Fruit fly (Drosophila melanogaster) whole organism, embryonic: ENCODE results near the gene CG10663.

Experiments
- CG10979 ChIP-seq: fragments of 200-800 bp; sonication (Bioruptor generic); optimal IDR thresholded peaks from 2 replicates; lab custom pipeline; 2018; ENCODE audit warnings: missing biosample characterization, mild to moderate bottlenecking, missing genetic modification characterization, moderate library complexity
- CG11560 ChIP-seq: fragments of 200-800 bp; sonication (Bioruptor generic); IDR thresholded peaks from 3 replicates; pipeline ENCODE4 v1.3.6; 2022; ENCODE audit warnings: missing biosample characterization, missing genetic modification characterization
- CG11695 ChIP-seq: fragments of 200-800 bp; sonication (Bioruptor generic); IDR thresholded peaks from 3 replicates; pipeline ENCODE4 v1.3.6; 2022; ENCODE audit warnings: missing biosample characterization, missing genetic modification characterization
- CG11696 ChIP-seq: fragments of 200-800 bp; sonication (Bioruptor generic); IDR thresholded peaks from 2 replicates; pipeline ENCODE4 v1.3.6; 2022; ENCODE audit warnings: missing biosample characterization, missing genetic modification characterization
- CG12219 ChIP-seq: fragments of 200-800 bp; sonication (Bioruptor generic); optimal IDR thresholded peaks from 3 replicates; lab custom pipeline; 2018; ENCODE audit warnings: missing biosample characterization, mild to moderate bottlenecking, missing genetic modification characterization
- CG13424 ChIP-seq: fragments of 200-800 bp; sonication (Bioruptor generic); optimal IDR thresholded peaks from 2 replicates; lab custom pipeline; 2019; ENCODE audit warnings: missing biosample characterization, mild to moderate bottlenecking, missing genetic modification characterization, moderate library complexity
- CG14441 ChIP-seq: fragments of 200-800 bp; sonication (Bioruptor generic); IDR thresholded peaks from 2 replicates; pipeline ENCODE4 v1.3.6; 2022; ENCODE audit warnings: missing biosample characterization, missing genetic modification characterization
- CG1602 ChIP-seq: fragments of 200-800 bp; sonication (Bioruptor generic); optimal IDR thresholded peaks from 3 replicates; lab custom pipeline; 2016; ENCODE audit warnings: missing biosample characterization, missing genetic modification characterization
- CG1647 ChIP-seq: fragments of 200-800 bp; sonication (Bioruptor generic); optimal IDR thresholded peaks from 3 replicates; lab custom pipeline; 2016; ENCODE audit warnings: missing biosample characterization, missing genetic modification characterization
- CG16813 ChIP-seq: fragments of 200-800 bp; sonication (Bioruptor generic); IDR thresholded peaks from 3 replicates; pipeline ENCODE4 v1.3.6; 2022; ENCODE audit warnings: missing biosample characterization, missing genetic modification characterization; ENCODE audit not compliant: partially characterized antibody
- CG17802 ChIP-seq: fragments of 200-800 bp; sonication (Bioruptor generic); optimal IDR thresholded peaks from 2 replicates; lab custom pipeline; 2018; ENCODE audit warnings: missing biosample characterization, mild to moderate bottlenecking, missing genetic modification characterization, moderate library complexity
- CG17829 ChIP-seq: fragments of 200-800 bp; optimal IDR thresholded peaks from 2 replicates; lab custom pipeline; 2019; ENCODE audit warnings: missing biosample characterization, mild to moderate bottlenecking, missing genetic modification characterization, moderate library complexity
- CG2116 ChIP-seq: fragments of 200-800 bp; sonication (Bioruptor generic); optimal IDR thresholded peaks from 3 replicates; lab custom pipeline; 2018; ENCODE audit warnings: missing biosample characterization, mild to moderate bottlenecking, missing genetic modification characterization
- CG2120 ChIP-seq: fragments of 200-800 bp; sonication (Bioruptor generic); optimal IDR thresholded peaks from 3 replicates; lab custom pipeline; 2016; ENCODE audit warnings: missing biosample characterization, missing genetic modification characterization
- CG30020 ChIP-seq: fragments of 200-800 bp; optimal IDR thresholded peaks from 2 replicates; lab custom pipeline; 2019; ENCODE audit warnings: missing biosample characterization, mild to moderate bottlenecking, missing genetic modification characterization, moderate library complexity
- CG31224 ChIP-seq: fragments of 200-800 bp; sonication (Bioruptor generic); IDR thresholded peaks from 2 replicates; pipeline ENCODE4 v1.3.6; 2022; ENCODE audit warnings: missing biosample characterization, missing genetic modification characterization
- CG4360 ChIP-seq: fragments of 200-800 bp; sonication (Bioruptor generic); IDR thresholded peaks from 2 replicates; pipeline ENCODE4 v1.3.6; 2022; ENCODE audit warnings: missing biosample characterization, missing genetic modification characterization
- CG6654 ChIP-seq: fragments of 200-800 bp; sonication (Bioruptor generic); optimal IDR thresholded peaks from 2 replicates; lab custom pipeline; 2017; ENCODE audit warnings: missing biosample characterization, mild to moderate bottlenecking, missing genetic modification characterization
- CG6683 ChIP-seq: fragments of 200-800 bp; sonication (Bioruptor generic); optimal IDR thresholded peaks from 2 replicates; lab custom pipeline; 2017; ENCODE audit warnings: missing biosample characterization, mild to moderate bottlenecking, missing genetic modification characterization, missing genetic modification reagents
- CG6689 ChIP-seq: fragments of 200-800 bp; sonication (Bioruptor generic); IDR thresholded peaks from 2 replicates; pipeline ENCODE4 v1.3.6; 2022; ENCODE audit warnings: missing biosample characterization, missing genetic modification characterization
- CG6854 ChIP-seq: fragments of 200-800 bp; sonication (Bioruptor generic); optimal IDR thresholded peaks from 3 replicates; lab custom pipeline; 2017; ENCODE audit warnings: missing biosample characterization, mild to moderate bottlenecking, missing genetic modification characterization
- CG9932 ChIP-seq: fragments of 200-800 bp; sonication (Bioruptor generic); IDR thresholded peaks from 2 replicates; pipeline ENCODE4 v1.3.6; 2022; ENCODE audit warnings: missing biosample characterization, missing genetic modification characterization
- Dbx ChIP-seq: fragments of 200-800 bp; sonication (Bioruptor generic); IDR thresholded peaks from 3 replicates; pipeline ENCODE4 v1.3.6; 2022; ENCODE audit warnings: missing biosample characterization, missing genetic modification characterization
- Dip2 ChIP-seq: fragments of 200-800 bp; sonication (Bioruptor generic); IDR thresholded peaks from 2 replicates; pipeline ENCODE4 v1.3.6; 2022; ENCODE audit warnings: missing biosample characterization, missing genetic modification characterization
- Fer2 ChIP-seq: fragments of 200-800 bp; sonication (Bioruptor generic); optimal IDR thresholded peaks from 2 replicates; lab custom pipeline; 2018; ENCODE audit warnings: missing biosample characterization, mild to moderate bottlenecking, missing genetic modification characterization, moderate library complexity
- Gsc ChIP-seq: fragments of 200-800 bp; sonication (Bioruptor generic); IDR thresholded peaks from 2 replicates; pipeline ENCODE4 v1.3.6; 2022; ENCODE audit warnings: missing biosample characterization, missing genetic modification characterization
- H2.0 ChIP-seq: fragments of 200-800 bp; sonication (Bioruptor generic); IDR thresholded peaks from 2 replicates; pipeline ENCODE4 v1.3.6; 2022; ENCODE audit warnings: missing biosample characterization, missing genetic modification characterization
- Hr3 ChIP-seq: fragments of 200-800 bp; sonication (Bioruptor generic); optimal IDR thresholded peaks from 3 replicates; lab custom pipeline; 2016; ENCODE audit warnings: missing biosample characterization, missing genetic modification characterization
- MTF-1 ChIP-seq: fragments of 200-800 bp; sonication (Bioruptor generic); optimal IDR thresholded peaks from 2 replicates; lab custom pipeline; 2018; ENCODE audit warnings: missing biosample characterization, mild to moderate bottlenecking, missing genetic modification characterization, borderline replicate concordance
- Neu2 ChIP-seq: fragments of 200-800 bp; sonication (Bioruptor generic); optimal IDR thresholded peaks from 3 replicates; lab custom pipeline; 2016; ENCODE audit warnings: missing biosample characterization, missing genetic modification characterization, borderline replicate concordance
- Ravus ChIP-seq: fragments of 200-800 bp; sonication (Bioruptor generic); IDR thresholded peaks from 2 replicates; pipeline ENCODE4 v1.3.6; 2022; ENCODE audit warnings: missing biosample characterization, missing genetic modification characterization
- Six4 ChIP-seq: fragments of 200-800 bp; sonication (Bioruptor generic); optimal IDR thresholded peaks from 2 replicates; lab custom pipeline; 2016; ENCODE audit warnings: missing biosample characterization, missing genetic modification characterization
- Sry-β ChIP-seq: fragments of 200-800 bp; sonication (Bioruptor generic); optimal IDR thresholded peaks from 2 replicates; lab custom pipeline; 2018; ENCODE audit warnings: missing biosample characterization, mild to moderate bottlenecking, missing genetic modification characterization, moderate library complexity
- Taf1 ChIP-seq: fragments of 200-800 bp; sonication (Bioruptor generic); IDR thresholded peaks from 2 replicates; pipeline ENCODE4 v1.3.6; 2022; ENCODE audit warnings: missing biosample characterization, missing genetic modification characterization
- Vsx1 ChIP-seq: fragments of 200-800 bp; sonication (Bioruptor generic); optimal IDR thresholded peaks from 2 replicates; lab custom pipeline; 2017; ENCODE audit warnings: missing biosample characterization, mild to moderate bottlenecking, missing genetic modification characterization, missing genetic modification reagents
- bbx ChIP-seq: fragments of 200-800 bp; sonication (Bioruptor generic); IDR thresholded peaks from 2 replicates; pipeline ENCODE4 v1.3.6; 2022; ENCODE audit warnings: missing biosample characterization, missing genetic modification characterization; ENCODE audit not compliant: partially characterized antibody
- ewg ChIP-seq: fragments of 200-800 bp; sonication (Bioruptor generic); optimal IDR thresholded peaks from 3 replicates; lab custom pipeline; 2017; ENCODE audit warnings: mild to moderate bottlenecking, missing biosample characterization, missing genetic modification reagents, missing genetic modification characterization
- fd3F ChIP-seq: fragments of 200-800 bp; sonication (Bioruptor generic); optimal IDR thresholded peaks from 2 replicates; lab custom pipeline; 2018; ENCODE audit warnings: missing biosample characterization, mild to moderate bottlenecking, missing genetic modification characterization, moderate library complexity
- lmd ChIP-seq: fragments of 200-800 bp; sonication (Bioruptor generic); IDR thresholded peaks from 2 replicates; pipeline ENCODE4 v1.3.6; 2022; ENCODE audit warnings: missing biosample characterization, missing genetic modification characterization
- lov ChIP-seq, 2 experiments: fragments of 200-800 bp in 1 of 2; fragments of >200 bp in 1 of 2; sonication (Bioruptor generic) in 1 of 2; IDR thresholded peaks in 1 of 2; optimal IDR thresholded peaks in 1 of 2; 2 replicates in 1 of 2; 3 replicates in 1 of 2; pipeline versions ENCODE4 v1.3.6 to Lab custom; 2017 to 2022; ENCODE audit warnings: missing biosample characterization in 1 of 2, missing genetic modification characterization in 1 of 2
- mirr ChIP-seq: fragments of 200-800 bp; sonication (Bioruptor generic); optimal IDR thresholded peaks from 3 replicates; lab custom pipeline; 2018; ENCODE audit warnings: missing biosample characterization, mild to moderate bottlenecking, missing genetic modification characterization
- nau ChIP-seq: fragments of 200-800 bp; sonication (Bioruptor generic); optimal IDR thresholded peaks from 3 replicates; lab custom pipeline; 2017; ENCODE audit warnings: missing biosample characterization, mild to moderate bottlenecking, missing genetic modification characterization, missing genetic modification reagents
- nmo ChIP-seq: fragments of 200-800 bp; sonication (Bioruptor generic); optimal IDR thresholded peaks from 2 replicates; lab custom pipeline; 2018; ENCODE audit warnings: missing biosample characterization, mild to moderate bottlenecking, missing genetic modification characterization, moderate library complexity
- p53 ChIP-seq: fragments of 200-800 bp; sonication (Bioruptor generic); optimal IDR thresholded peaks from 2 replicates; lab custom pipeline; 2016; ENCODE audit warnings: missing biosample characterization, missing genetic modification characterization
- pnt ChIP-seq: fragments of 200-800 bp; sonication (Bioruptor generic); optimal IDR thresholded peaks from 3 replicates; lab custom pipeline; 2016; ENCODE audit warnings: missing biosample characterization, missing genetic modification characterization
- pros ChIP-seq: fragments of 200-800 bp; sonication (Bioruptor generic); optimal IDR thresholded peaks from 3 replicates; lab custom pipeline; 2019; ENCODE audit warnings: missing biosample characterization, mild to moderate bottlenecking, missing genetic modification characterization, moderate library complexity
- so ChIP-seq: fragments of 200-800 bp; sonication (Bioruptor generic); IDR thresholded peaks from 3 replicates; pipeline ENCODE4 v1.3.6; 2022; ENCODE audit warnings: missing biosample characterization, missing genetic modification characterization
- sr ChIP-seq: fragments of 200-800 bp; sonication (Bioruptor generic); IDR thresholded peaks from 3 replicates; pipeline ENCODE4 v1.3.6; 2022; ENCODE audit warnings: missing biosample characterization, missing genetic modification characterization
- ssp ChIP-seq: fragments of 200-800 bp; sonication (Bioruptor generic); IDR thresholded peaks from 2 replicates; pipeline ENCODE4 v1.3.6; 2022; ENCODE audit warnings: missing biosample characterization, missing genetic modification characterization

CG10663 gene

DNA sequence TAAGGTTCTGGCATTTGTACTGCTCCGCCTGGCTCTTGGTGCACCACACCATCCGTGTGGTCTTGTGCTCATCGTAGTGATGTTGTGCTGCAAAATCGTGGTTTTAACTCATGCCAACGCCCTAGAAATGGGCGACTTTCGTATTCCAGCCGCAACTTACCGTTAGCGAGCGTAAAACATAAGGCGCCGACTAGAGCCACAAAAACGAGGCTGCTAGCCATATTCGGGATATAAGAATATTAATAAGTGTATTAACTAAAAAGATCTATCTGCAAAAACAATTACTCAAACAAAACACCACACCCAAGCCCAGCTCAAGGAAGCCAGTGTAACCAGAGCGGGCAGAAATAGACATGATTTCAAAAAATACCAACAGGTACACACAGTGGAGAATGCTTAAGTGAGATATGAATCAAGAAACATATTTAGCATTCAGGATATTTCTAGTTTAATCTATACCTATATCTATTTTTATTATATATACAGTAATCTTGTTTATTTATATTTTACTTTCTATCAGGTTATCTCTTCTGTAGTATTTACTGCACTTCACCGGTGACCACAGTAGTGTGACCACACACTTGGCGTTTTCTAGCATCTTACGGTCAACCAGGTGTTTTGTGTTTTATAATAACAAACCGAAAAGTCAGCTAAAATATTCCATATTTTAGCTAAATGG is 48.7 kb upstream of the CG10663 start, which contains the start of the genes Tsf2 and CG34242:
TSS of gene Tsf2 (minus strand) at position 333 of the 679 bp plus-strand sequence.
TSS of gene CG34242 (plus strand) at position 605 of the 679 bp plus-strand sequence.
- TF ChIP-seq fd3F (GFP tag; lab: Kevin White, UChicago) (peak; percentile 6), H2.0 (no peak), Ravus (peak; percentile 50; the same call in 1 of the 2 replicates), CG1602 (GFP tag; lab: Kevin White, UChicago) (peak; percentile 3), CG2120 (peak; percentile 0), Fer2 (tag; lab: Kevin White, UChicago) (peak; percentile 66), CG12219 (GFP tag; lab: Kevin White, UChicago) (no peak), pros (no peak), CG6654 (GFP tag; lab: Kevin White, UChicago) (peak; percentile 49), Neu2 (GFP tag; lab: Kevin White, UChicago) (no peak), CG13424 (peak; percentile 8), CG2116 (peak; percentile 18), Dip2 (GFP tag; lab: Robert Waterston, UW) (no peak), Taf1 (GFP tag; lab: Robert Waterston, UW) (peak; percentile 87), ssp (GFP tag; lab: Robert Waterston, UW) (peak; percentile 88), CG30020 (peak; percentile 69), CG17829 (tag; lab: Kevin White, UChicago) (peak; percentile 83), mirr (GFP tag; lab: Kevin White, UChicago) (no peak), MTF-1 (GFP tag; lab: Kevin White, UChicago) (peak; percentile 39), Sry-β (no peak), Gsc (GFP tag; lab: Robert Waterston, UW) (peak; percentile 63; the same call in 1 of the 2 replicates), CG4360 (GFP tag; lab: Robert Waterston, UW) (peak; percentile 63), so (GFP tag; lab: Robert Waterston, UW) (peak; percentile 48; the same call in 1 of the 3 replicates), sr (GFP tag; lab: Robert Waterston, UW) (peak; percentile 27; the same call in 1 of the 3 replicates), CG31224 (peak; percentile 67), CG1647 (GFP tag; lab: Kevin White, UChicago) (peak; percentile 22), lmd (GFP tag; lab: Robert Waterston, UW) (peak; percentile 95), CG17802 (tag; lab: Kevin White, UChicago) (peak; percentile 42), CG16813 (GFP tag; lab: Robert Waterston, UW) (no peak), lov (optimal IDR thresholded peaks at IDR 0.05; lab: Kevin White, UChicago) (no peak), lov (GFP tag; IDR thresholded peaks at IDR 0.05; lab: Robert Waterston, UW) (peak; percentile 74; the same call in 1 of the 3 replicates), CG14441 (GFP tag; lab: Robert Waterston, UW) (peak; percentile 92), nau (peak; percentile 51), CG10979 (tag; lab: Kevin White, UChicago) (peak; percentile 85), nmo (GFP tag; lab: Kevin White, UChicago) (peak; percentile 65), Hr3 (GFP tag; lab: Kevin White, UChicago) (no peak), CG6854 (GFP tag; lab: Kevin White, UChicago) (no peak), ewg (GFP tag; lab: Kevin White, UChicago) (no peak), pnt (GFP tag; lab: Kevin White, UChicago) (no peak), CG11696 (GFP tag; lab: Robert Waterston, UW) (peak; percentile 85), CG9932 (GFP tag; lab: Robert Waterston, UW) (peak; percentile 96), Vsx1 (GFP tag; lab: Kevin White, UChicago) (no peak), p53 (no peak), bbx (GFP tag; lab: Robert Waterston, UW) (no peak), CG6689 (peak; percentile 97), CG6683 (GFP tag; lab: Kevin White, UChicago) (peak; percentile 58), CG11560 (tag; lab: Robert Waterston, UW) (peak; percentile 87), Dbx (GFP tag; lab: Robert Waterston, UW) (peak; percentile 94), CG11695 (GFP tag; lab: Robert Waterston, UW) (peak; percentile 89), Six4 (GFP tag; lab: Kevin White, UChicago) (peak; percentile 71)
